Fruit fly (Drosophila melanogaster) whole organism, pupa: Measurements from ENCODE around the gene CG17549.

Experiments
- CG10348 ChIP-seq: fragments of 200-800 bp; sonication (Bioruptor generic); IDR thresholded peaks from 2 replicates; pipeline ENCODE4 v1.3.6; 2022; ENCODE audit warnings: missing biosample characterization, missing genetic modification characterization
- CG12605 ChIP-seq: fragments of 200-800 bp; sonication (Bioruptor generic); IDR thresholded peaks from 2 replicates; pipeline ENCODE4 v1.3.6; 2022; ENCODE audit warnings: missing biosample characterization, missing genetic modification characterization
- CG13204 ChIP-seq: fragments of 200-800 bp; sonication (Bioruptor generic); optimal IDR thresholded peaks from 2 replicates; lab custom pipeline; 2018; ENCODE audit warnings: missing biosample characterization, mild to moderate bottlenecking, missing genetic modification characterization, moderate library complexity
- CG14655 ChIP-seq: fragments of 200-800 bp; sonication (Bioruptor generic); optimal IDR thresholded peaks from 3 replicates; lab custom pipeline; 2017; ENCODE audit warnings: mild to moderate bottlenecking, missing biosample characterization, missing genetic modification reagents, missing genetic modification characterization
- CG15710 ChIP-seq: fragments of 200-800 bp; sonication (Bioruptor generic); optimal IDR thresholded peaks from 2 replicates; lab custom pipeline; 2018; ENCODE audit warnings: missing biosample characterization, mild to moderate bottlenecking, missing genetic modification characterization, moderate library complexity
- CG17806 ChIP-seq: fragments of 200-800 bp; sonication (Bioruptor generic); optimal IDR thresholded peaks from 2 replicates; lab custom pipeline; 2018; ENCODE audit warnings: missing biosample characterization, mild to moderate bottlenecking, missing genetic modification characterization, moderate library complexity
- CG32121 ChIP-seq: fragments of 200-800 bp; sonication (Bioruptor generic); IDR thresholded peaks from 2 replicates; pipeline ENCODE4 v1.3.6; 2022; ENCODE audit warnings: missing biosample characterization, missing genetic modification characterization
- CG34367 ChIP-seq: fragments of 200-800 bp; sonication (Bioruptor generic); optimal IDR thresholded peaks from 2 replicates; lab custom pipeline; 2018; ENCODE audit warnings: missing biosample characterization, mild to moderate bottlenecking, missing genetic modification characterization
- CG4496 ChIP-seq: fragments of 200-800 bp; sonication (Bioruptor generic); IDR thresholded peaks from 3 replicates; pipeline ENCODE4 v1.3.6; 2022; ENCODE audit warnings: missing biosample characterization, missing genetic modification characterization
- CG8159 ChIP-seq: fragments of 200-800 bp; sonication (Bioruptor generic); optimal IDR thresholded peaks from 3 replicates; lab custom pipeline; 2018; ENCODE audit warnings: missing biosample characterization, mild to moderate bottlenecking, missing genetic modification characterization, moderate library complexity
- CG8301 ChIP-seq: fragments of 200-800 bp; sonication (Bioruptor generic); optimal IDR thresholded peaks from 2 replicates; lab custom pipeline; 2018; ENCODE audit warnings: missing biosample characterization, mild to moderate bottlenecking, missing genetic modification characterization
- CG9948 ChIP-seq: fragments of 200-800 bp; sonication (Bioruptor generic); optimal IDR thresholded peaks from 2 replicates; lab custom pipeline; 2018; ENCODE audit warnings: missing biosample characterization, mild to moderate bottlenecking, missing genetic modification characterization, moderate library complexity
- D1 ChIP-seq: fragments of 200-800 bp; sonication (Bioruptor generic); optimal IDR thresholded peaks from 2 replicates; lab custom pipeline; 2018; ENCODE audit warnings: missing biosample characterization, mild to moderate bottlenecking, missing genetic modification characterization, moderate library complexity
- EcR ChIP-seq: fragments of 200-800 bp; sonication (Bioruptor generic); optimal IDR thresholded peaks from 3 replicates; lab custom pipeline; 2019; ENCODE audit warnings: missing biosample characterization, missing genetic modification characterization, mild to moderate bottlenecking, moderate library complexity, missing genetic modification reagents
- Ets98B ChIP-seq: fragments of 200-800 bp; sonication (Bioruptor generic); IDR thresholded peaks from 2 replicates; pipeline ENCODE4 v1.3.6; 2022; ENCODE audit warnings: missing biosample characterization, missing genetic modification characterization
- Pif1A ChIP-seq: fragments of 200-800 bp; sonication (Bioruptor generic); optimal IDR thresholded peaks from 3 replicates; lab custom pipeline; 2016; ENCODE audit warnings: missing biosample characterization, missing genetic modification characterization
- Pif1B ChIP-seq: fragments of 200-800 bp; sonication (Bioruptor generic); optimal IDR thresholded peaks from 3 replicates; lab custom pipeline; 2016; ENCODE audit warnings: missing biosample characterization, missing genetic modification characterization
- Snoo ChIP-seq: fragments of 200-800 bp; sonication (Bioruptor generic); optimal IDR thresholded peaks from 3 replicates; lab custom pipeline; 2017; ENCODE audit warnings: missing biosample characterization, mild to moderate bottlenecking, missing genetic modification characterization, inconsistent platforms
- fd96Ca ChIP-seq: fragments of 200-800 bp; sonication (Bioruptor generic); IDR thresholded peaks from 3 replicates; pipeline ENCODE4 v1.3.6; 2022; ENCODE audit warnings: missing biosample characterization, missing genetic modification characterization
- gl ChIP-seq: fragments of 200-800 bp; sonication (Bioruptor generic); optimal IDR thresholded peaks from 2 replicates; lab custom pipeline; 2018; ENCODE audit warnings: missing biosample characterization, mild to moderate bottlenecking, missing genetic modification characterization
- rn ChIP-seq: fragments of 200-800 bp; sonication (Bioruptor generic); IDR thresholded peaks from 2 replicates; pipeline ENCODE4 v1.3.6; 2022; ENCODE audit warnings: missing biosample characterization, missing genetic modification characterization

The CG17549 gene

dm6 chr2L:19397617-19398316, 7.9 kb upstream of the CG17549 start:
- peak; percentile 61 for TF ChIP-seq Snoo (tag; lab: Kevin White, UChicago)
- TF ChIP-seq CG34367 (tag; lab: Kevin White, UChicago): no peak
- no peak for TF ChIP-seq EcR
- TF ChIP-seq Ets98B (GFP tag; lab: Robert Waterston, UW): no peak
- TF ChIP-seq CG17806: peak; percentile 27
- TF ChIP-seq Pif1A (GFP tag; lab: Kevin White, UChicago): peak; percentile 60
- peak; percentile 38 for TF ChIP-seq CG9948
- peak; percentile 44 for TF ChIP-seq CG15710 (tag; lab: Kevin White, UChicago)
- peak; percentile 48 for TF ChIP-seq CG8159 (tag; lab: Kevin White, UChicago)
- TF ChIP-seq fd96Ca (GFP tag; lab: Robert Waterston, UW): no peak
- peak; percentile 69 for TF ChIP-seq CG14655
- peak; percentile 66 for TF ChIP-seq CG12605 (GFP tag; lab: Robert Waterston, UW)
- 0 out of 3 replicates have a peak, but pooled peaks have one; percentile 18 for TF ChIP-seq CG4496 (GFP tag; lab: Robert Waterston, UW)
- peak; percentile 50 for TF ChIP-seq CG8301 (tag; lab: Kevin White, UChicago)
- no peak for TF ChIP-seq gl (tag; lab: Kevin White, UChicago)
- no peak for TF ChIP-seq CG10348 (GFP tag; lab: Robert Waterston, UW)
- no peak for TF ChIP-seq CG13204

dm6 chr2L:19393703-19394210, 3.9 kb upstream of the CG17549 start, which contains the start of gene CG31798:
CG31798 (plus strand) TSS chr2L:19394160.
- TF ChIP-seq Snoo (tag; lab: Kevin White, UChicago) (no peak), CG17806 (no peak), CG34367 (tag; lab: Kevin White, UChicago) (no peak), D1 (tag; lab: Kevin White, UChicago) (no peak), gl (tag; lab: Kevin White, UChicago) (peak; percentile 65), CG4496 (GFP tag; lab: Robert Waterston, UW) (0 out of 3 replicates have a peak, but pooled peaks have one; percentile 8)
- TF ChIP-seq, all 21 proteins: peak for 2

dm6 chr2L:19388966-19389365, 909 bp downstream of the CG17549 start:
- peak; percentile 25 for TF ChIP-seq EcR
- no peak for TF ChIP-seq Ets98B (GFP tag; lab: Robert Waterston, UW)

dm6 chr2L:19386106-19386715, 3.7 kb downstream of the CG17549 start, which contains the start of gene fon:
fon (minus strand) TSS chr2L:19386205.
- TF ChIP-seq EcR: no peak
- TF ChIP-seq CG9948: no peak
- no peak for TF ChIP-seq CG12605 (GFP tag; lab: Robert Waterston, UW)
- no peak for TF ChIP-seq fd96Ca (GFP tag; lab: Robert Waterston, UW)
- no peak for TF ChIP-seq CG4496 (GFP tag; lab: Robert Waterston, UW)
- no peak for TF ChIP-seq CG8159 (tag; lab: Kevin White, UChicago)
- TF ChIP-seq CG32121 (GFP tag; lab: Robert Waterston, UW): no peak
- no peak for TF ChIP-seq Ets98B (GFP tag; lab: Robert Waterston, UW)
- TF ChIP-seq gl (tag; lab: Kevin White, UChicago): no peak
- TF ChIP-seq CG34367 (tag; lab: Kevin White, UChicago): no peak
- no peak for TF ChIP-seq rn
- no peak for TF ChIP-seq Pif1A (GFP tag; lab: Kevin White, UChicago)
- no peak for TF ChIP-seq Snoo (tag; lab: Kevin White, UChicago)
- no peak for TF ChIP-seq D1 (tag; lab: Kevin White, UChicago)
- no peak for TF ChIP-seq CG15710 (tag; lab: Kevin White, UChicago)
- no peak for TF ChIP-seq CG14655
- no peak for TF ChIP-seq Pif1B
- no peak for TF ChIP-seq CG8301 (tag; lab: Kevin White, UChicago)
- TF ChIP-seq CG13204: no peak
- no peak for TF ChIP-seq CG17806

- TF ChIP-seq CG9948: no peak
- TF ChIP-seq CG32121 (GFP tag; lab: Robert Waterston, UW): no peak
- TF ChIP-seq CG12605 (GFP tag; lab: Robert Waterston, UW): no peak
- no peak for TF ChIP-seq Pif1B
Observed at dm6 chr2L:19382353-19382752, 7.5 kb downstream of the CG17549 start.

- TF ChIP-seq CG14655 (no peak), CG34367 (tag; lab: Kevin White, UChicago) (no peak), CG8301 (tag; lab: Kevin White, UChicago) (no peak), Snoo (tag; lab: Kevin White, UChicago) (no peak), CG17806 (no peak), CG13204 (no peak), D1 (tag; lab: Kevin White, UChicago) (no peak), fd96Ca (GFP tag; lab: Robert Waterston, UW) (no peak), CG10348 (GFP tag; lab: Robert Waterston, UW) (no peak), CG4496 (GFP tag; lab: Robert Waterston, UW) (no peak), CG12605 (GFP tag; lab: Robert Waterston, UW) (no peak), EcR (no peak), CG8159 (tag; lab: Kevin White, UChicago) (no peak), Pif1B (no peak), CG32121 (GFP tag; lab: Robert Waterston, UW) (no peak), Pif1A (GFP tag; lab: Kevin White, UChicago) (no peak), rn (no peak), CG9948 (no peak), CG15710 (tag; lab: Kevin White, UChicago) (no peak), Ets98B (GFP tag; lab: Robert Waterston, UW) (no peak)
Observed at dm6 chr2L:19380630-19381029, 9.2 kb downstream of the CG17549 start, which contains the start of gene CG17350. CG17350 (plus strand) TSS chr2L:19380930.
